Worm (Caenorhabditis elegans): ENCODE measurements around the gene scl-5.

The scl-5 gene

DNA sequence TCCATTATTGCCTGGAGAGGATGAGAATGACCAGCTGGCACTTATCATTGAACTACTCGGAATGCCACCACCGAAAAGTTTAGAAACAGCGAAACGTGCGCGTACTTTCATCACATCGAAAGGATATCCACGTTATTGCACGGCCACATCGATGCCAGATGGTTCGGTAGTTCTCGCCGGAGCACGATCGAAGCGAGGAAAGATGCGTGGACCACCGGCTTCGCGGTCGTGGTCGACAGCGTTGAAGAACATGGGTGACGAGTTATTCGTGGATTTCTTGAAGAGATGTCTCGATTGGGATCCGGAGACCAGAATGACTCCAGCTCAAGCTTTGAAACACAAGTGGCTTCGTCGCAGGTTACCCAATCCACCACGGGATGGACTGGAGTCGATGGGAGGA is 30.3 kb upstream of the scl-5 start:
- TF ChIP-seq him-1 (tag; optimal IDR thresholded peaks at IDR 0.05) = no peak
- no peak for TF ChIP-seq W03F9.2 (tag; optimal IDR thresholded peaks at IDR 0.05)

DNA sequence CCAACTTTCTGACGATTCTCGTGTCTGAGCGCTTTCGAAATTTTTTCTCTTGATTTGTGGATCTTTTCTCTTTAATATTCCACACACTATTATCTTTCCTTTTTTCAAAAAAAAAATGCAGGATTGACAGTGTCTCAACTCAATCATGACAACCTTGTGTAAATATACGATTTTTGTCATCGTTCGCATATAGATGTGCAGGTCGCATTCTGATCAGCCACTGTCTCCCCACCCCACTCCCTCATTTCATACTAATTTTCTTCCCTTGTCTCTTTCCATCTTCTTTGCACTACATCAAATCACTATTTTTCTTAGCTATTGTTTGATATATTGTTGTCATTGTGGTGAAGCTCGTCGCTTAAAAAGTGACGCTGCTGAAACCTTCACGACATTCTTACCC is 28.5 kb upstream of the scl-5 start:
- no peak for TF ChIP-seq him-1 (tag; optimal IDR thresholded peaks at IDR 0.05)
- TF ChIP-seq dao-5 (tag; optimal IDR thresholded peaks at IDR 0.05) = no peak
- TF ChIP-seq W03F9.2 (tag; optimal IDR thresholded peaks at IDR 0.05) = no peak

DNA sequence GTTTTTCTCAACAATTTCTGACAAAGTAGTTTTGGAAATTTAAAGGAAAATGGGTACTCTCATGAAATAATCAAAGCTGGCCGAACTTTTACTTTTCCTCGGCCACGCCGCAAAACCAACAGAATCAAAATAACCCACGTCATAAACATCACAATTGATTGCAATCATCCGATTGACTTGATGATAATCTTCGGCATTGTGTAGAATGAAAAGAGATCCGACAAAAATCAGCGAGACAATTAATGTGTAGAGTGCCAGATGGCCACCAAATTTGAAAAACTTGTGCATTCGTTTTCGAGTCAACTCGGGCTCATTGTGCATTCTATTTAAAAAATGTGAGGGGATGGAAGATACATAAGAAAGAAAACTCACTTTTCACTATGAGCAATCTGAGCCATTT is 27.0 kb upstream of the scl-5 start:
- TF ChIP-seq W03F9.2 (tag; optimal IDR thresholded peaks at IDR 0.05) (no peak), dao-5 (tag; optimal IDR thresholded peaks at IDR 0.05) (no peak), him-1 (tag; optimal IDR thresholded peaks at IDR 0.05) (no peak)

DNA sequence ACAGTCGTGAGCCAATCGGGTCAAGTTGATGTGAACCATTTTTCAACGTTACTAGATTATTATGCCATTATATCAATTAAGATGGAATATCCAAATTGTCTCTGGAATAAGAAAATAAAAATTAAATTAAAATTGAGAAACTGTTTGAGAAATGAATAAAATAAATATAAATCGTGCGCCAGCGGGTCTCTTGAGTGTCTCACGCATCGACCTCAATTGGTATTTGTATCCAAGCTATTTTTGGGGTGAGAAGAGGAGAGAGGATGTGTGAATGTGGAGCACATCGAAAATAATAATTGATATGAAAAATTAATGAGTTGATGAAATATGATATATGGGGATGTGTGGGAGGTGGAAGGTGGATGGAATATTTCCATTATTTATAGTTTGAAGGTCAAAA is 24.9 kb upstream of the scl-5 start, which contains the start of gene F49E11.2:
Gene F49E11.2 (minus strand): TSS at position 101 of the 400 bp plus-strand sequence.
- TF ChIP-seq him-1 (tag; optimal IDR thresholded peaks at IDR 0.05) (no peak), dao-5 (tag; optimal IDR thresholded peaks at IDR 0.05) (no peak), W03F9.2 (tag; optimal IDR thresholded peaks at IDR 0.05) (no peak)

DNA sequence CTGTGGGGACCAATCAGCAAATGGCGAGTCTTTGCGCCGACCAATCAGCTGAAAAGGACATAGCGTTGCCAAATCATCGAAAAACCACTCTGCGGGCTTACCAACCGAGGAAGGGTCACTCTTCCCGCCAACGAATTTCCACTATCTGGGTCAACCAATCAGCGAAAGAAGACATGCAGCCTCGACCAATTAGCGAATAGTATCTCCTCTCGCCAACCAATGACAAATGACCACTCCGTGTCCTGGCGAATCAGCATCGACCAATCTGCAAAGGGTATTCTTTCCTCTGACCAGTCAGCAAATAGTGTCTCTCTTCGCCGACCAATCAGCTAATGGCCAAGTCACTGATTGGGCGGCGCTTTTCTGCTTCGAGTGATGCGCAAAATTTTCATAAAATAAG is 22.3 kb upstream of the scl-5 start:
- TF ChIP-seq him-1 (tag; optimal IDR thresholded peaks at IDR 0.05) (no peak), W03F9.2 (tag; optimal IDR thresholded peaks at IDR 0.05) (no peak), dao-5 (tag; optimal IDR thresholded peaks at IDR 0.05) (no peak)

DNA sequence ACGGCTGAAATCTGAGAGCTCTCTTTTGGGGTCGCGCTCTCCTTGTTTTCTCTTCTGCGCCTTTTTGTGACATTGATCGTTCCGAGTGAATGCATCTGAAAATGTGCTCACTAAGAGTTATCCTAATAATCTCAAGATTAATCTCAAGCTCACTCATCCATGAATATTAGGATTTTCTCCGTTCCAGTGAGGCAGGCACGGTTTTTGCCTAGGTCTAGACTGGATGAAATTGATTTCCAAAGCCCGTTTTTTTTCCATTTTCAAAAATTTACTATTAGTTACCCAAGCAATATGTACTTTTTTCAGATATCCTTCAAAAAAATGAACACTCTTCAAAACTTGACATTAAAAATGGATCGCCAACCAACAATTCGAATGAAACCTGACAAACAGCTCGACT is 21.7 kb upstream of the scl-5 start, which contains the start of gene amt-2:
Gene amt-2 (plus strand): TSS at position 301 of the 400 bp plus-strand sequence.
- TF ChIP-seq W03F9.2 (tag; optimal IDR thresholded peaks at IDR 0.05) (no peak), him-1 (tag; optimal IDR thresholded peaks at IDR 0.05) (no peak), dao-5 (tag; optimal IDR thresholded peaks at IDR 0.05) (no peak)

DNA sequence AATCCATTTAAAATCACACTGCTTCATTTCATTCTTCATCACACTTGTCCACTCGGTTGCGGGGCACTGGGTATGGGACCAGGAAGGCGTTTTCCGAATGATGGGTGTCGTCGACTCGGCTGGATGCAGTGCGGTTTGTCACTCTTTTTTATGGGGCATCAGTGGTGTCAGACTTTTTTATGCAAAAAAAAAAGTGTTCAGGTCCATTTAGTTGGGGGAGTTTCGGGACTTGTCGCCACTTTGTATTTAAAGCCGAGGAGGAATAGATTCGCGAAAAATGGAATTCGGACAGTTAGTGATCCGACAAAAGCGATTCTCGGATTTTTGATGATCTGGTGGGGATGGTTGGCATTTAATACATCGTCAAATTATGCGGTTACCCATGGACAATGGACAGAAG is 18.8 kb upstream of the scl-5 start:
- no peak for TF ChIP-seq dao-5 (tag; optimal IDR thresholded peaks at IDR 0.05)
- no peak for TF ChIP-seq W03F9.2 (tag; optimal IDR thresholded peaks at IDR 0.05)
- no peak for TF ChIP-seq him-1 (tag; optimal IDR thresholded peaks at IDR 0.05)

DNA sequence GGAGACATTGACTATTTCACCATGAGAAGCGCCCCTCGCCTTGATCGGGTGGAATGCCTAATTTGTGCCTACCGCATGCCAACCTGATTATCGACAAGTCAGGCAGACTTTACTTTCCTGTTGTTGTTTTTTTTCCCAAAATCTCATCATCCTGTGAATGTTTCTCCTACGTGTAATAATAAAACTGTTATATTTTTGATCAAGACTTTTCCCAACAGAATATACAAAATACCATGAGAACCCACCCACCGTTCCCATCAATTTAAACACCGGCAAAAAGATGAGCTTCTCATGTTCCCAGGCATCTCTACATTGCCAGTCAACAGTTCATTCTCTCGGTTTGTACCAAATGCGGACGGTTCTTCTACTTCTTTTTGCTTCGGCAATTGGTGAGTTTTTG is 17.0 kb upstream of the scl-5 start, which contains the start of gene scl-9:
Gene scl-9 (plus strand): TSS at position 301 of the 400 bp plus-strand sequence.
- TF ChIP-seq W03F9.2 (tag; optimal IDR thresholded peaks at IDR 0.05) (no peak), him-1 (tag; optimal IDR thresholded peaks at IDR 0.05) (no peak), dao-5 (tag; optimal IDR thresholded peaks at IDR 0.05) (no peak)

DNA sequence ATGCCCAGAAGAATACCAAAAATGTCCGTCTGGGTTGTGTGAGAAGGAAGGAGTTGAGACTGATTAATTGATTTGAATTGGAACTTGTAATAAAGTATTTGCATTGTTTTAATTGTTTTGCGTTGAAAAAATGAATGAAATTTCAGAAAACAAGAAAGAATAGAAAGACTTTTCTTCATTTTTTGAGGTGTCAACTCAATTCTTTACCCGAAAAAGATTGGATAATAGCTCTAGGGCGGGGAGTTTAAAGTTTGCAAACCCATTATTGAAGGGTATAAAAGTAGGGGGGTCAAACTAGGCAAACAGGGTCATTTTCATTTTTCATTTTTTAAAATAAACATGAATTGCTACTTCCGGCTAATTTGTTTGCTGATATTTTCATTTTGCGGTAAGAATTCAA is 15.7 kb upstream of the scl-5 start, which contains the start of gene scl-10:
Gene scl-10 (plus strand): TSS at position 301 of the 400 bp plus-strand sequence.
- TF ChIP-seq dao-5 (tag; optimal IDR thresholded peaks at IDR 0.05) = no peak
- no peak for TF ChIP-seq him-1 (tag; optimal IDR thresholded peaks at IDR 0.05)

DNA sequence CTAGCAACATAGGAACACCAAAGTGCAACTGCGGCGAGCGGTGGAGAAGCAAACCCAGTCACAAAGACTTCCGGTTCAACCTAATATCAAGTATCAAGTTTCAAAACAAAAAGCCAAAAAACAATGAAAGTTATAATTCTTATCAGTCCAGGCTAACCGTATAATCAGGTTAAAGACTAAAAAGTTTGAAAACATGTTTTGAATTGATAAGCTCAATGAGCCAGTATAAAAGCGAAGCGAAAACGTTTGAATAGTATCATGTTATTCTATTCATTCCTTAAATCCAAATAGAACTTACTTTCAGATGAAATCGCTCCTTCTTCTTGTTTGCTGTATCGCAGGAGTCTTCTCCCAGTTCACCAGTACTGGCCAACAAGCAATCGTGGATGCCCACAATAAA is 12.7 kb upstream of the scl-5 start, which contains the start of gene scl-11:
Gene scl-11 (plus strand): TSS at position 301 of the 400 bp plus-strand sequence.
- TF ChIP-seq dao-5 (tag; optimal IDR thresholded peaks at IDR 0.05) = no peak
- no peak for TF ChIP-seq W03F9.2 (tag; optimal IDR thresholded peaks at IDR 0.05)
- no peak for TF ChIP-seq him-1 (tag; optimal IDR thresholded peaks at IDR 0.05)

DNA sequence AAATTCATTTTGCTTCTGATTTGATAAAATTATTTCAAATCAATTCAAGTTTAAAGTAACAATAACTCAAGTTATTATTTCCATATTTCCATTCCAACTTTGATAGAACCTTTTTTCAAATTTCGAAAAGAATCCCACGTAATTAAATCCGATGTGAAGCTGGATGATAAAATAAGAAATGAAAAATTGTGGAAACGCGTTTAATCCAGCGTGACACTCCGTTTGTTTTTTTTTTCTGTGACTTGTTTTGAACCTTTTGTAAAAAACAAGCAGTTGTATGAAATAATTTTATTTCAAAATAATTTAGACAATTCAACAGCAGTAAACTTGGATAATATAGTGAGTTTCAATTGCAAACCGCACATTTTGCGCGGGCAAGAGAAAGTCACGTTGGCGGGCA is 11.2 kb upstream of the scl-5 start, which contains the start of gene F49E11.7:
Gene F49E11.7 (plus strand): TSS at position 301 of the 400 bp plus-strand sequence.
- TF ChIP-seq dao-5 (tag; optimal IDR thresholded peaks at IDR 0.05) (no peak), W03F9.2 (tag; optimal IDR thresholded peaks at IDR 0.05) (no peak), him-1 (tag; optimal IDR thresholded peaks at IDR 0.05) (no peak)

DNA sequence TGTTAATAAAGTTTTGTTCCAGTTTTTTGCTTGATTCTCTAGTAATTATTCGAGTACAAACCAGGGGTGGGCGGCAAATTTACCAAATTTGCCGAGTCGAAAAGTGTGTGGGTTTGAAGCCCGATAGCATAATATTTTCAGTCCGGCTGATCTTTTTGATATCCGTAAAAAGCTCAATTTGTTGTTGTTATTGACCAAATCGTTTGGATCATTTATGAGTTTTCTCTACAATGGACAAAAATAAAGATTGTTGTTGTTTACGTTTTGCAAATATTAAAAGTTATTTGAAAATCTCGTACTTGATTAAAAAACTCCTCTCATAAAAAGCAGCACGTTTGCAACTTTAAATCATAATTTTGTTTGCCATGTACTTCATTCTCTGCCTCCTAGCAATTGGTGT is 7.8 kb upstream of the scl-5 start, which contains the start of gene scl-1:
Gene scl-1 (plus strand): TSS at position 301 of the 400 bp plus-strand sequence.
- TF ChIP-seq W03F9.2 (tag; optimal IDR thresholded peaks at IDR 0.05) = no peak
- TF ChIP-seq him-1 (tag; optimal IDR thresholded peaks at IDR 0.05) = no peak
- no peak for TF ChIP-seq dao-5 (tag; optimal IDR thresholded peaks at IDR 0.05)

DNA sequence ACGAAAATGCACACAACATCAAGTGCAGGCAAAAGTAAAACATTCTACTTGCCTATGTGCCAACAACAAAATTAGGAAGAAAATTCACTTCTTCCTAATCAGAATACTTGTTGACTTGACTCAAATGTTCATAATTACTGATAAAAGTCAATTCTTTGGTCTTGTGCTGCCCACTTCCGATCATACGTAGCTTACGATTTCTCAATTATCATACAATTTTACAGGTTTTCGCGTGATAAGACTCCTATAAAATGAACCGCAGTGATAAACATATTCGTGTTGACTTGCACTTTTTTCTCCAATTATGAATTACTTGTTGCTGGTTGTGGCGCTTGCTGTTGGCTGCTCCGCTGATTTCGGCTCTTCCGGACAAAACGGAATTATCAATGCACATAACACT is 6.4 kb upstream of the scl-5 start, which contains the start of gene scl-2:
Gene scl-2 (plus strand): TSS at position 293 of the 400 bp plus-strand sequence.
- TF ChIP-seq dao-5 (tag; optimal IDR thresholded peaks at IDR 0.05) = no peak
- no peak for TF ChIP-seq him-1 (tag; optimal IDR thresholded peaks at IDR 0.05)
- TF ChIP-seq W03F9.2 (tag; optimal IDR thresholded peaks at IDR 0.05) = no peak

DNA sequence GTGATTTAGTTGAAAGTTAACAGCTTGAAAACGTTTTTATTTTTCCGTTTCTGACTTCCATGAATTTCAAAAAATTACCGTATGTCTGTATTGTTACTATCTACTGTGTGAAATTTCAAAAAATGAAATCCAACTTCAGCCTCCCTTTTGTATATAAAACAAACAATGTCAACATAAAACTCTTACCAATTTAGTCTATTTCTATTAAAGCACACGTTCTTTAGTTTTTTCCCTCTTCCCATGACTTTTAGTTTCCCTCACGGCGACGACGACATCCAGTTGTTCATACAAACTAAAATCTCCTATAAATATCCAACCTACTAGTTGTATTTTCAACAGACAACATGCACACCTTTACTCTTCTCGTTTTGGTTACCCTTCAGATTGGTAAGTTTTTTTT is 4.5 kb upstream of the scl-5 start, which contains the start of gene scl-3:
Gene scl-3 (plus strand): TSS at position 301 of the 400 bp plus-strand sequence.
- no peak for TF ChIP-seq him-1 (tag; optimal IDR thresholded peaks at IDR 0.05)
- TF ChIP-seq W03F9.2 (tag; optimal IDR thresholded peaks at IDR 0.05) = no peak
- TF ChIP-seq dao-5 (tag; optimal IDR thresholded peaks at IDR 0.05) = no peak

DNA sequence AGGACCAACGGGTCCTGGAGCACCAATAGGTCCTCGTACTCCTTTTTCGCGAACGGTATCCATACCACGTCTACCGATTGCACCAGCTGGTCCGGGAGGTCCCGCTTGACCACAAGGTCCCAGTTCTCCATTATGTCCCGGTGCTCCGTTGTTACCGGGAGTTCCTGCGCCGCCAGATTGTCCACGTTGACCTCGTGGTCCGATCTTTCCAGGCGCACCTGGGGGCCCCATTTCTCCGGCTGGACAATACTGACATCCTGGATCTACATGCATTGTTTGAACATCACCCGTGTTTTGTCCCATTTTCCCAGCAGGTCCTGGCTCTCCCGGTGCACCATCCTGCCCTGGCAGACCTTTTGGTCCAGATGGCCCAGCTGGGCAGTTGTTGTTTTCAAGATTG is 2.2 kb downstream of the scl-5 start:
- TF ChIP-seq W03F9.2 (tag; optimal IDR thresholded peaks at IDR 0.05) (no peak), him-1 (tag; optimal IDR thresholded peaks at IDR 0.05) (no peak), dao-5 (tag; optimal IDR thresholded peaks at IDR 0.05) (no peak)
